Fruit fly (Drosophila melanogaster) whole organism, embryonic: ENCODE data around the gene CG7289.

Source experiments
- B-H2 ChIP-seq: fragments of 200-800 bp; sonication (Bioruptor generic); optimal IDR thresholded peaks from 2 replicates; lab custom pipeline; 2018; ENCODE audit warnings: missing biosample characterization, mild to moderate bottlenecking, missing genetic modification characterization
- Bgb ChIP-seq: fragments of 200-800 bp; sonication (Bioruptor generic); IDR thresholded peaks from 2 replicates; pipeline ENCODE4 v1.3.6; 2022; ENCODE audit warnings: missing biosample characterization, missing genetic modification characterization; ENCODE audit not compliant: partially characterized antibody
- CG10979 ChIP-seq: fragments of 200-800 bp; sonication (Bioruptor generic); optimal IDR thresholded peaks from 2 replicates; lab custom pipeline; 2018; ENCODE audit warnings: missing biosample characterization, mild to moderate bottlenecking, missing genetic modification characterization, moderate library complexity
- CG16815 ChIP-seq: fragments of 200-800 bp; sonication (Bioruptor generic); optimal IDR thresholded peaks from 3 replicates; lab custom pipeline; 2017; ENCODE audit warnings: missing biosample characterization, mild to moderate bottlenecking, missing genetic modification characterization
- CG2678 ChIP-seq: fragments of 200-800 bp; sonication (Bioruptor generic); optimal IDR thresholded peaks from 3 replicates; lab custom pipeline; 2019; ENCODE audit warnings: missing biosample characterization, mild to moderate bottlenecking, missing genetic modification characterization, moderate library complexity
- CG31224 ChIP-seq: fragments of 200-800 bp; sonication (Bioruptor generic); IDR thresholded peaks from 2 replicates; pipeline ENCODE4 v1.3.6; 2022; ENCODE audit warnings: missing biosample characterization, missing genetic modification characterization
- CG3407 ChIP-seq: fragments of 200-800 bp; sonication (Bioruptor generic); optimal IDR thresholded peaks from 2 replicates; lab custom pipeline; 2018; ENCODE audit warnings: missing biosample characterization, mild to moderate bottlenecking, missing genetic modification characterization
- CG3995 ChIP-seq: fragments of 200-800 bp; sonication (Bioruptor generic); optimal IDR thresholded peaks from 3 replicates; lab custom pipeline; 2016; ENCODE audit warnings: missing biosample characterization, missing genetic modification characterization
- CG42726 ChIP-seq: fragments of 200-800 bp; sonication (Bioruptor generic); IDR thresholded peaks from 2 replicates; pipeline ENCODE4 v1.3.6; 2022; ENCODE audit warnings: missing biosample characterization, missing genetic modification characterization; ENCODE audit not compliant: partially characterized antibody
- CG4707 ChIP-seq: fragments of 200-800 bp; sonication (Bioruptor generic); optimal IDR thresholded peaks from 2 replicates; lab custom pipeline; 2018; ENCODE audit warnings: missing biosample characterization, mild to moderate bottlenecking, missing genetic modification characterization, moderate library complexity
- CG5180 ChIP-seq: fragments of 200-800 bp; sonication (Bioruptor generic); optimal IDR thresholded peaks from 3 replicates; lab custom pipeline; 2017; ENCODE audit warnings: missing biosample characterization, missing genetic modification characterization, mild to moderate bottlenecking, moderate library complexity, missing genetic modification reagents
- CG6272 ChIP-seq: fragments of 200-800 bp; sonication (Bioruptor generic); IDR thresholded peaks from 2 replicates; pipeline ENCODE4 v1.3.6; 2022; ENCODE audit warnings: missing biosample characterization, missing genetic modification characterization
- CG6791 ChIP-seq: fragments of 200-800 bp; sonication (Bioruptor generic); IDR thresholded peaks from 3 replicates; pipeline ENCODE4 v1.3.6; 2022; ENCODE audit warnings: missing biosample characterization, missing genetic modification characterization; ENCODE audit not compliant: partially characterized antibody
- CG9609 ChIP-seq: fragments of 200-800 bp; sonication (Bioruptor generic); optimal IDR thresholded peaks from 3 replicates; lab custom pipeline; 2016; ENCODE audit warnings: missing biosample characterization, missing genetic modification characterization
- CG9727 ChIP-seq: fragments of 200-800 bp; sonication (Bioruptor generic); optimal IDR thresholded peaks from 3 replicates; lab custom pipeline; 2017; ENCODE audit warnings: missing biosample characterization, mild to moderate bottlenecking, missing genetic modification characterization
- CTCF ChIP-seq: fragments of 200-800 bp; sonication (Bioruptor generic); optimal IDR thresholded peaks from 2 replicates; lab custom pipeline; 2017; ENCODE audit warnings: missing biosample characterization, mild to moderate bottlenecking, missing genetic modification characterization, moderate library complexity
- Chrac-16 ChIP-seq: fragments of 200-800 bp; sonication (Bioruptor generic); optimal IDR thresholded peaks from 3 replicates; lab custom pipeline; 2016; ENCODE audit warnings: missing biosample characterization, missing genetic modification characterization
- CoRest ChIP-seq: fragments of 200-800 bp; sonication (Bioruptor generic); optimal IDR thresholded peaks from 3 replicates; lab custom pipeline; 2018; ENCODE audit warnings: missing biosample characterization, mild to moderate bottlenecking, missing genetic modification characterization, moderate library complexity
- Dip3 ChIP-seq: fragments of 200-800 bp; sonication (Bioruptor generic); optimal IDR thresholded peaks from 3 replicates; lab custom pipeline; 2016; ENCODE audit warnings: missing biosample characterization, missing genetic modification characterization
- HmgD ChIP-seq: fragments of 200-800 bp; sonication (Bioruptor generic); optimal IDR thresholded peaks from 3 replicates; lab custom pipeline; 2016; ENCODE audit warnings: missing biosample characterization, missing genetic modification characterization
- HmgZ ChIP-seq: fragments of 200-800 bp; sonication (Bioruptor generic); optimal IDR thresholded peaks from 2 replicates; lab custom pipeline; 2018; ENCODE audit warnings: missing biosample characterization, mild to moderate bottlenecking, missing genetic modification characterization
- Med ChIP-seq: fragments of 200-800 bp; sonication (Bioruptor generic); peaks from one replicate; lab custom pipeline; 2016; ENCODE audit warnings: missing biosample characterization, missing genetic modification characterization, mild to moderate bottlenecking, inconsistent platforms, moderate library complexity
- Mes4 ChIP-seq: fragments of 200-800 bp; sonication (Bioruptor generic); optimal IDR thresholded peaks from 2 replicates; lab custom pipeline; 2016; ENCODE audit warnings: missing biosample characterization, missing genetic modification characterization
- NFAT ChIP-seq: fragments of 200-800 bp; sonication (Bioruptor generic); IDR thresholded peaks from 2 replicates; pipeline ENCODE4 v1.3.6; 2022; ENCODE audit warnings: missing biosample characterization, missing genetic modification characterization
- Neu2 ChIP-seq: fragments of 200-800 bp; sonication (Bioruptor generic); optimal IDR thresholded peaks from 3 replicates; lab custom pipeline; 2016; ENCODE audit warnings: missing biosample characterization, missing genetic modification characterization, borderline replicate concordance
- Trl ChIP-seq, 3 experiments: fragments of >200 bp in 2 of 3; fragments of 200-800 bp in 1 of 3; sonication (Bioruptor generic) in 1 of 3; optimal IDR thresholded peaks; 2 replicates in 1 of 3; 3 replicates in 2 of 3; lab custom pipeline; 2016 to 2017; ENCODE audit warnings: missing biosample characterization in 1 of 3, missing genetic modification characterization in 1 of 3
- amos ChIP-seq: fragments of 200-800 bp; sonication (Bioruptor generic); IDR thresholded peaks from 2 replicates; pipeline ENCODE4 v1.3.6; 2022; ENCODE audit warnings: missing biosample characterization, missing genetic modification characterization; ENCODE audit not compliant: partially characterized antibody
- bbx ChIP-seq: fragments of 200-800 bp; sonication (Bioruptor generic); IDR thresholded peaks from 2 replicates; pipeline ENCODE4 v1.3.6; 2022; ENCODE audit warnings: missing biosample characterization, missing genetic modification characterization; ENCODE audit not compliant: partially characterized antibody
- cg ChIP-seq: fragments of 200-800 bp; sonication (Bioruptor generic); optimal IDR thresholded peaks from 3 replicates; lab custom pipeline; 2019; ENCODE audit warnings: missing biosample characterization, mild to moderate bottlenecking, missing genetic modification characterization, moderate library complexity
- chn ChIP-seq: fragments of 200-800 bp; sonication (Bioruptor generic); optimal IDR thresholded peaks from 2 replicates; lab custom pipeline; 2016; ENCODE audit warnings: missing biosample characterization, missing genetic modification characterization
- crp ChIP-seq, 2 experiments: fragments of 200-800 bp; sonication (Bioruptor generic); optimal IDR thresholded peaks; 2 replicates in 1 of 2; 3 replicates in 1 of 2; lab custom pipeline; 2017; ENCODE audit warnings: missing biosample characterization in 2 of 2, missing genetic modification characterization in 2 of 2, mild to moderate bottlenecking in 1 of 2, moderate library complexity in 1 of 2
- dmrt11E ChIP-seq: fragments of 200-800 bp; sonication (Bioruptor generic); optimal IDR thresholded peaks from 3 replicates; lab custom pipeline; 2018; ENCODE audit warnings: missing biosample characterization, mild to moderate bottlenecking, missing genetic modification characterization, moderate library complexity
- dpn ChIP-seq, 2 experiments: fragments of 200-800 bp; sonication (Bioruptor generic); optimal IDR thresholded peaks; 3 replicates each; lab custom pipeline; 2016; ENCODE audit warnings: missing biosample characterization in 2 of 2, missing genetic modification characterization in 2 of 2
- ems ChIP-seq: fragments of 200-800 bp; sonication (Bioruptor generic); optimal IDR thresholded peaks from 3 replicates; lab custom pipeline; 2016; ENCODE audit warnings: missing biosample characterization, missing genetic modification characterization
- grau ChIP-seq: fragments of 200-800 bp; optimal IDR thresholded peaks from 3 replicates; lab custom pipeline; 2019; ENCODE audit warnings: missing biosample characterization, mild to moderate bottlenecking, missing genetic modification characterization, moderate library complexity
- gsb ChIP-seq: fragments of 200-800 bp; sonication (Bioruptor generic); IDR thresholded peaks from 2 replicates; pipeline ENCODE4 v1.3.6; 2022; ENCODE audit warnings: missing biosample characterization, missing genetic modification characterization
- hbn ChIP-seq: fragments of 200-800 bp; sonication (Bioruptor generic); IDR thresholded peaks from 2 replicates; pipeline ENCODE4 v1.3.6; 2022; ENCODE audit warnings: missing biosample characterization, missing genetic modification characterization; ENCODE audit not compliant: partially characterized antibody
- hkb ChIP-seq, 2 experiments: fragments of 200-800 bp in 1 of 2; fragments of >200 bp in 1 of 2; sonication (Bioruptor generic) in 1 of 2; IDR thresholded peaks in 1 of 2; optimal IDR thresholded peaks in 1 of 2; 2 replicates each; pipeline versions ENCODE4 v1.3.6 to Lab custom; 2017 to 2022; ENCODE audit warnings: missing biosample characterization in 1 of 2, missing genetic modification characterization in 1 of 2
- inv ChIP-seq: fragments of 200-800 bp; sonication (Bioruptor generic); IDR thresholded peaks from 2 replicates; pipeline ENCODE4 v1.3.6; 2022; ENCODE audit warnings: missing biosample characterization, missing genetic modification characterization; ENCODE audit not compliant: partially characterized antibody
- kay ChIP-seq: fragments of 200-800 bp; sonication (Bioruptor generic); optimal IDR thresholded peaks from 2 replicates; lab custom pipeline; 2016; ENCODE audit warnings: missing biosample characterization, missing genetic modification characterization
- mam ChIP-seq: fragments of 200-800 bp; sonication (Bioruptor generic); optimal IDR thresholded peaks from 3 replicates; lab custom pipeline; 2016; ENCODE audit warnings: missing biosample characterization, missing genetic modification characterization
- nerfin-2 ChIP-seq: fragments of 200-800 bp; sonication (Bioruptor generic); IDR thresholded peaks from 2 replicates; pipeline ENCODE4 v1.3.6; 2022; ENCODE audit warnings: missing biosample characterization, missing genetic modification characterization; ENCODE audit not compliant: partially characterized antibody
- otp ChIP-seq: fragments of 200-800 bp; sonication (Bioruptor generic); IDR thresholded peaks from 3 replicates; pipeline ENCODE4, ENCODE4 v1.3.6; 2022; ENCODE audit warnings: missing biosample characterization, missing genetic modification characterization
- psq ChIP-seq: fragments of 200-800 bp; sonication (Bioruptor generic); optimal IDR thresholded peaks from 2 replicates; lab custom pipeline; 2017; ENCODE audit warnings: missing biosample characterization, missing genetic modification characterization
- run ChIP-seq: fragments of 200-800 bp; sonication (Bioruptor generic); optimal IDR thresholded peaks from 3 replicates; lab custom pipeline; 2018; ENCODE audit warnings: missing biosample characterization, mild to moderate bottlenecking, missing genetic modification characterization
- sens ChIP-seq: fragments of 200-800 bp; sonication (Bioruptor generic); peaks from one replicate; lab custom pipeline; 2016; ENCODE audit warnings: missing biosample characterization, missing genetic modification characterization
- sna ChIP-seq: fragments of 200-800 bp; sonication (Bioruptor generic); IDR thresholded peaks from 2 replicates; pipeline ENCODE4 v1.3.6; 2022; ENCODE audit warnings: missing biosample characterization, missing genetic modification characterization; ENCODE audit not compliant: partially characterized antibody
- tgo ChIP-seq: fragments of 200-800 bp; sonication (Bioruptor generic); IDR thresholded peaks from 3 replicates; pipeline ENCODE4 v1.3.6; 2022; ENCODE audit warnings: missing biosample characterization, missing genetic modification characterization
- zen2 ChIP-seq: fragments of 200-800 bp; sonication (Bioruptor generic); IDR thresholded peaks from 3 replicates; pipeline ENCODE4 v1.3.6; 2022; ENCODE audit warnings: missing biosample characterization, missing genetic modification characterization; ENCODE audit not compliant: partially characterized antibody

Gene CG7289

DNA sequence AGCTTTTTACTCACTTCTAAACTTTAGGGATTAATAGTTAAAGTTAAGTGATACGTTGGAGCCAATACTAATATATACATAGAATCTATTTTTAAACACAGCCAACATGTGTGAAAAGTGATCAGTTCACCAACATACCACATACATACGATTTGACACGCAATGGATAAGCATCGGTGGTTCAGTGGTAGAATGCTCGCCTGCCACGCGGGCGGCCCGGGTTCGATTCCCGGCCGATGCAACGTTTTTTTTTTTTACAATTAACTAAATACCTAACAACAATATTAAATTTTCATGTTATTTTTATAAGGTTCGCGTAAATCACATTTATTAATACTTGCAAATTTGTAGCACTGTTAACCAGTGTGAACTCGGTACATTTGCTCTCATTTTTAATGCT lies 49.5 kb downstream of the CG7289 start (continued):
- TF ChIP-seq sens (no peak), CG10979 (tag; lab: Kevin White, UChicago) (no peak), hkb (optimal IDR thresholded peaks at IDR 0.05; lab: Kevin White, UChicago) (no peak), hkb (GFP tag; IDR thresholded peaks at IDR 0.05; lab: Robert Waterston, UW) (no peak), HmgZ (tag; lab: Kevin White, UChicago) (no peak), tgo (GFP tag; lab: Robert Waterston, UW) (no peak), crp (GFP tag; optimal IDR thresholded peaks at IDR 0.05; lab: Kevin White, UChicago) (no peak), NFAT (no peak), CG2678 (no peak), grau (tag; lab: Kevin White, UChicago) (no peak), bbx (GFP tag; lab: Robert Waterston, UW) (peak; percentile 71; the same call in 1 of the 2 replicates), CG6791 (GFP tag; lab: Robert Waterston, UW) (peak; percentile 86), otp (GFP tag; lab: Robert Waterston, UW) (no peak), hbn (GFP tag; lab: Robert Waterston, UW) (peak; percentile 51; the same call in 1 of the 2 replicates), Mes4 (GFP tag; lab: Kevin White, UChicago) (no peak), Bgb (GFP tag; lab: Robert Waterston, UW) (peak; percentile 68), ems (GFP tag; lab: Kevin White, UChicago) (no peak), Neu2 (GFP tag; lab: Kevin White, UChicago) (no peak), zen2 (0 out of 3 replicates have a peak, but pooled peaks have one; percentile 27), CG6272 (no peak), cg (GFP tag; lab: Kevin White, UChicago) (peak; percentile 26), CG31224 (no peak), dpn (GFP tag; optimal IDR thresholded peaks at IDR 0.05; lab: Kevin White, UChicago) (no peak), Chrac-16 (GFP tag; lab: Kevin White, UChicago) (no peak), chn (GFP tag; lab: Kevin White, UChicago) (no peak), run (tag; lab: Kevin White, UChicago) (no peak), mam (GFP tag; lab: Kevin White, UChicago) (no peak), psq (GFP tag; lab: Kevin White, UChicago) (no peak), Dip3 (GFP tag; lab: Kevin White, UChicago) (no peak), Med (GFP tag; lab: Kevin White, UChicago) (peak; percentile 33), CG42726 (GFP tag; lab: Robert Waterston, UW) (peak; percentile 71; the same call in 1 of the 2 replicates), CG9727 (no peak), sna (GFP tag; lab: Robert Waterston, UW) (peak; percentile 54; the same call in 1 of the 2 replicates), inv (GFP tag; lab: Robert Waterston, UW) (peak; percentile 36; the same call in 1 of the 2 replicates), CG3407 (GFP tag; lab: Kevin White, UChicago) (no peak), CG16815 (GFP tag; lab: Kevin White, UChicago) (no peak), CG5180 (GFP tag; lab: Kevin White, UChicago) (peak; percentile 13), dmrt11E (no peak), HmgD (no peak), CoRest (tag; lab: Kevin White, UChicago) (no peak), gsb (GFP tag; lab: Robert Waterston, UW) (no peak), Trl (optimal IDR thresholded peaks at IDR 0.05; lab: Kevin White, UChicago) (no peak), Trl (GFP tag; optimal IDR thresholded peaks at IDR 0.05; lab: Kevin White, UChicago) (no peak), amos (GFP tag; lab: Robert Waterston, UW) (peak; percentile 71; the same call in 1 of the 2 replicates), nerfin-2 (GFP tag; lab: Robert Waterston, UW) (peak; percentile 79), CTCF (no peak), CG4707 (GFP tag; lab: Kevin White, UChicago) (no peak), CG3995 (no peak), B-H2 (no peak), kay (GFP tag; lab: Kevin White, UChicago) (no peak), CG9609 (GFP tag; lab: Kevin White, UChicago) (no peak)
